Worm (Caenorhabditis elegans) whole organism, L4 larva: ENCODE data around the gene vha-11.

ENCODE experiments used
- T20F7.1 ChIP-seq: fragments of 200-800 bp; sonication (Bioruptor generic); optimal IDR thresholded peaks from 2 replicates; lab custom pipeline; 2018; ENCODE audit warnings: mild to moderate bottlenecking, missing genetic modification characterization, missing compliant biosample characterization
- T26A8.4 ChIP-seq: fragments of 200-800 bp; sonication (Bioruptor generic); IDR thresholded peaks from 2 replicates; pipeline ENCODE4 v1.3.6; 2022; ENCODE audit warnings: missing genetic modification characterization, missing compliant biosample characterization
- Y48G9A.11 ChIP-seq: fragments of 200-800 bp; sonication (Bioruptor generic); IDR thresholded peaks from 2 replicates; pipeline ENCODE4 v1.3.6; 2022; ENCODE audit warnings: missing genetic modification reagents, missing genetic modification characterization, missing compliant biosample characterization
- ZK337.2 ChIP-seq: fragments of 200-800 bp; sonication (Bioruptor generic); IDR thresholded peaks from 2 replicates; pipeline ENCODE4 v1.3.6; 2022; ENCODE audit warnings: missing genetic modification reagents, missing genetic modification characterization, missing compliant biosample characterization
- ZK546.5 ChIP-seq, 2 experiments: sonication (generic microtip); optimal IDR thresholded peaks; 2 replicates each; lab custom pipeline; 2017; ENCODE audit warnings: missing biosample characterization in 2 of 2, missing genetic modification characterization in 2 of 2
- aha-1 ChIP-seq: fragments of 150-350 bp; peaks from one replicate; lab custom pipeline; 2014; ENCODE audit warnings: missing biosample characterization, missing genetic modification characterization
- arid-1 ChIP-seq: fragments of 200-800 bp; sonication (Bioruptor generic); conservative IDR thresholded peaks from 2 replicates; pipeline ENCODE4 v1.3.6; 2022; ENCODE audit warnings: missing genetic modification reagents, missing genetic modification characterization, missing compliant biosample characterization
- ceh-20 ChIP-seq: fragments of 200-800 bp; sonication (Bioruptor generic); IDR thresholded peaks from 2 replicates; pipeline ENCODE4 v1.3.6; 2022; ENCODE audit warnings: missing genetic modification reagents, missing genetic modification characterization, missing compliant biosample characterization
- ceh-28 ChIP-seq: fragments of 150-350 bp; optimal IDR thresholded peaks from 2 replicates; lab custom pipeline; 2014; ENCODE audit warnings: missing biosample characterization, missing genetic modification reagents, missing genetic modification characterization
- ceh-44 ChIP-seq: fragments of 200-800 bp; sonication (Bioruptor generic); IDR thresholded peaks from 2 replicates; pipeline ENCODE4 v1.3.6; 2022; ENCODE audit warnings: missing genetic modification reagents, missing genetic modification characterization, missing compliant biosample characterization
- daf-12 ChIP-seq: fragments of 150-350 bp; optimal IDR thresholded peaks from 2 replicates; lab custom pipeline; 2014; ENCODE audit warnings: missing biosample characterization, missing genetic modification reagents, missing genetic modification characterization
- dmd-6 ChIP-seq: fragments of 200-800 bp; sonication (Bioruptor generic); IDR thresholded peaks from 2 replicates; pipeline ENCODE4 v1.3.6; 2022; ENCODE audit warnings: missing genetic modification reagents, missing genetic modification characterization, missing compliant biosample characterization
- dmd-9 ChIP-seq: fragments of 200-800 bp; sonication (Bioruptor generic); IDR thresholded peaks from 2 replicates; pipeline ENCODE4 v1.3.6; 2022; ENCODE audit warnings: missing genetic modification reagents, missing genetic modification characterization, missing compliant biosample characterization
- dpl-1 ChIP-seq: fragments of 150-350 bp; optimal IDR thresholded peaks from 2 replicates; lab custom pipeline; 2014; ENCODE audit warnings: missing biosample characterization, missing genetic modification reagents, missing genetic modification characterization
- dve-1 ChIP-seq: sonication (generic microtip); optimal IDR thresholded peaks from 2 replicates; lab custom pipeline; 2017; ENCODE audit warnings: antibody characterized with exemption, mild to moderate bottlenecking, missing genetic modification characterization, missing compliant biosample characterization; ENCODE audit not compliant: insufficient read depth
- fos-1 ChIP-seq: fragments of 150-350 bp; optimal IDR thresholded peaks from 2 replicates; lab custom pipeline; 2014; ENCODE audit warnings: missing biosample characterization, missing genetic modification characterization
- gei-8 ChIP-seq: fragments of 200-800 bp; sonication (Bioruptor generic); optimal IDR thresholded peaks from 2 replicates; lab custom pipeline; 2018; ENCODE audit warnings: mild to moderate bottlenecking, missing genetic modification characterization, missing compliant biosample characterization
- hlh-11 ChIP-seq: fragments of 200-800 bp; sonication (Bioruptor generic); optimal IDR thresholded peaks from 2 replicates; lab custom pipeline; 2018; ENCODE audit warnings: mild to moderate bottlenecking, missing genetic modification characterization, missing compliant biosample characterization
- hlh-30 ChIP-seq: sonication (generic microtip); optimal IDR thresholded peaks from 2 replicates; lab custom pipeline; 2017; ENCODE audit warnings: antibody characterized with exemption, mild to moderate bottlenecking, missing genetic modification characterization, missing compliant biosample characterization; ENCODE audit not compliant: insufficient read depth
- hmg-1.1 ChIP-seq: fragments of 200-800 bp; sonication (Bioruptor generic); IDR thresholded peaks from 2 replicates; pipeline ENCODE4 v1.3.6; 2022; ENCODE audit warnings: missing genetic modification reagents, missing genetic modification characterization, missing compliant biosample characterization
- lin-1 ChIP-seq: fragments of 200-800 bp; sonication (Bioruptor generic); IDR thresholded peaks from 2 replicates; pipeline ENCODE4 v1.3.6; 2022; ENCODE audit warnings: missing genetic modification reagents, missing genetic modification characterization, missing compliant biosample characterization
- lin-13 ChIP-seq: fragments of 150-350 bp; optimal IDR thresholded peaks from 2 replicates; lab custom pipeline; 2014; ENCODE audit warnings: missing biosample characterization, missing genetic modification reagents, missing genetic modification characterization
- lin-15B ChIP-seq: fragments of 150-350 bp; sonication (generic microtip); optimal IDR thresholded peaks from 3 replicates; lab custom pipeline; 2014; ENCODE audit warnings: missing biosample characterization, missing genetic modification characterization
- lin-39 ChIP-seq: fragments of 150-350 bp; optimal IDR thresholded peaks from 2 replicates; lab custom pipeline; 2014; ENCODE audit warnings: missing biosample characterization, missing genetic modification reagents, missing genetic modification characterization
- lsy-2 ChIP-seq, 2 experiments: fragments of 150-350 bp in 1 of 2; sonication (generic microtip) in 1 of 2; optimal IDR thresholded peaks; 2 replicates each; lab custom pipeline; 2014 to 2017; ENCODE audit warnings: missing biosample characterization in 2 of 2, missing genetic modification characterization in 2 of 2
- madf-5 ChIP-seq, 2 experiments: fragments of 200-800 bp; sonication (Bioruptor generic); IDR thresholded peaks; 2 replicates each; pipeline ENCODE4 v1.3.6; 2022; ENCODE audit warnings: missing compliant biosample characterization in 2 of 2, missing genetic modification characterization in 2 of 2
- mdl-1 ChIP-seq, 2 experiments: fragments of 150-350 bp in 1 of 2; sonication (generic microtip) in 1 of 2; optimal IDR thresholded peaks; 2 replicates each; lab custom pipeline; 2014 to 2017; ENCODE audit warnings: missing biosample characterization in 2 of 2, missing genetic modification characterization in 2 of 2
- mdt-29 ChIP-seq: fragments of 200-800 bp; sonication (Bioruptor generic); IDR thresholded peaks from 2 replicates; pipeline ENCODE4 v1.3.6; 2022; ENCODE audit warnings: missing genetic modification reagents, missing genetic modification characterization, missing compliant biosample characterization
- mep-1 ChIP-seq: fragments of 150-350 bp; sonication (generic microtip); optimal IDR thresholded peaks from 3 replicates; lab custom pipeline; 2014; ENCODE audit warnings: missing biosample characterization, missing genetic modification characterization
- mes-2 ChIP-seq: sonication (generic microtip); optimal IDR thresholded peaks from 2 replicates; lab custom pipeline; 2016; ENCODE audit warnings: missing genotype, mild to moderate bottlenecking, missing genetic modification characterization, missing compliant biosample characterization; ENCODE audit not compliant: poor library complexity, severe bottlenecking
- mxl-2 ChIP-seq: fragments of 200-800 bp; sonication (Bioruptor generic); conservative IDR thresholded peaks from 2 replicates; pipeline ENCODE4 v1.3.6; 2022; ENCODE audit warnings: missing genetic modification reagents, missing genetic modification characterization, missing compliant biosample characterization
- mxl-3 ChIP-seq: fragments of 200-800 bp; sonication (Bioruptor generic); optimal IDR thresholded peaks from 2 replicates; lab custom pipeline; 2018; ENCODE audit warnings: mild to moderate bottlenecking, missing genetic modification characterization, missing compliant biosample characterization
- nhr-10 ChIP-seq: fragments of 150-350 bp; optimal IDR thresholded peaks from 2 replicates; lab custom pipeline; 2014; ENCODE audit warnings: missing biosample characterization, missing genetic modification characterization
- nhr-102 ChIP-seq: sonication (generic microtip); optimal IDR thresholded peaks from 2 replicates; lab custom pipeline; 2016; ENCODE audit warnings: mild to moderate bottlenecking, missing genetic modification characterization, moderate library complexity, missing compliant biosample characterization
- nhr-11 ChIP-seq: fragments of 150-350 bp; optimal IDR thresholded peaks from 2 replicates; lab custom pipeline; 2014; ENCODE audit warnings: missing biosample characterization, missing genetic modification characterization
- nhr-25 ChIP-seq: sonication (generic microtip); optimal IDR thresholded peaks from 2 replicates; lab custom pipeline; 2017; ENCODE audit warnings: missing genetic modification characterization, mild to moderate bottlenecking, missing compliant biosample characterization, antibody characterized with exemption, moderate library complexity, borderline replicate concordance; ENCODE audit not compliant: insufficient read depth
- nhr-28 ChIP-seq: fragments of 150-350 bp; optimal IDR thresholded peaks from 2 replicates; lab custom pipeline; 2014; ENCODE audit warnings: missing biosample characterization, missing genetic modification characterization
- nhr-42 ChIP-seq: fragments of 200-800 bp; sonication (Bioruptor generic); IDR thresholded peaks from 2 replicates; pipeline ENCODE4 v1.3.6; 2022; ENCODE audit warnings: missing genetic modification characterization, missing compliant biosample characterization
- nhr-48 ChIP-seq: sonication (generic microtip); optimal IDR thresholded peaks from 2 replicates; lab custom pipeline; 2016; ENCODE audit warnings: mild to moderate bottlenecking, missing genetic modification characterization, missing compliant biosample characterization
- nhr-6 ChIP-seq: fragments of 150-350 bp; optimal IDR thresholded peaks from 2 replicates; lab custom pipeline; 2014; ENCODE audit warnings: missing biosample characterization, missing genetic modification characterization
- php-3 ChIP-seq: fragments of 200-800 bp; sonication (Bioruptor generic); IDR thresholded peaks from 2 replicates; pipeline ENCODE4 v1.3.6; 2022; ENCODE audit warnings: missing genetic modification reagents, missing genetic modification characterization, missing compliant biosample characterization
- skn-1 ChIP-seq: fragments of 150-350 bp; optimal IDR thresholded peaks from 2 replicates; lab custom pipeline; 2014; ENCODE audit warnings: missing biosample characterization, missing genetic modification characterization
- tag-97 ChIP-seq: fragments of 200-800 bp; sonication (Bioruptor generic); IDR thresholded peaks from 2 replicates; pipeline ENCODE4 v1.3.6; 2022; ENCODE audit warnings: missing genetic modification characterization, missing compliant biosample characterization
- tra-1 ChIP-seq: fragments of 200-800 bp; sonication (Bioruptor generic); IDR thresholded peaks from 2 replicates; pipeline ENCODE4 v1.3.6; 2022; ENCODE audit warnings: missing genetic modification reagents, missing genetic modification characterization, missing compliant biosample characterization
- unc-130 ChIP-seq: sonication (generic microtip); optimal IDR thresholded peaks from 2 replicates; lab custom pipeline; 2016; ENCODE audit warnings: missing genetic modification reagents, missing genetic modification characterization, missing compliant biosample characterization
- unc-62 ChIP-seq, 3 experiments: fragments of 150-350 bp in 1 of 3; sonication (generic microtip); optimal IDR thresholded peaks in 2 of 3; peaks in 1 of 3; 1 replicate in 1 of 3; 2 replicates in 2 of 3; lab custom pipeline; 2014 to 2017; ENCODE audit warnings: missing biosample characterization in 3 of 3, missing genetic modification characterization in 3 of 3, missing genetic modification reagents in 3 of 3, missing genotype in 1 of 3
- vab-7 ChIP-seq: fragments of 200-800 bp; sonication (Bioruptor generic); IDR thresholded peaks from 2 replicates; pipeline ENCODE4 v1.3.6; 2022; ENCODE audit warnings: missing genetic modification reagents, missing genetic modification characterization, missing compliant biosample characterization
- zag-1 ChIP-seq: fragments of 150-350 bp; optimal IDR thresholded peaks from 2 replicates; lab custom pipeline; 2014; ENCODE audit warnings: missing biosample characterization, missing genetic modification characterization
- zip-2 ChIP-seq: fragments of 150-350 bp; optimal IDR thresholded peaks from 2 replicates; lab custom pipeline; 2014; ENCODE audit warnings: missing biosample characterization, missing genetic modification characterization
- ztf-7 ChIP-seq: fragments of 150-350 bp; optimal IDR thresholded peaks from 2 replicates; lab custom pipeline; 2014; ENCODE audit warnings: missing biosample characterization, missing genetic modification characterization

The vha-11 gene

ce11 chrIV:2281353-2281976 lies 32.9 kb downstream of the vha-11 start:
- TF ChIP-seq nhr-48 = no peak
- TF ChIP-seq zag-1 (tag; lab: Kevin White, UChicago) = no peak
- TF ChIP-seq lin-15B = no peak
- no peak for TF ChIP-seq gei-8 (GFP tag; lab: Kevin White, UChicago)
- TF ChIP-seq ceh-28 (tag; lab: Kevin White, UChicago) = no peak
- peak; percentile 46 for TF ChIP-seq dpl-1 (GFP tag; lab: Kevin White, UChicago)
- no peak for TF ChIP-seq fos-1 (tag; lab: Kevin White, UChicago)
- no peak for TF ChIP-seq nhr-25 (tag; lab: Kevin White, UChicago)
- peak; percentile 14 for TF ChIP-seq ztf-7 (tag; lab: Kevin White, UChicago)
- no peak for TF ChIP-seq skn-1 (tag; lab: Kevin White, UChicago)
- no peak for TF ChIP-seq daf-12 (tag; lab: Kevin White, UChicago)
- peak in 1 of 2 experiments; percentile 40 for TF ChIP-seq lsy-2 (tag; optimal IDR thresholded peaks at IDR 0.05; lab: Kevin White, UChicago)
- no peak for TF ChIP-seq madf-5 (GFP tag; IDR thresholded peaks at IDR 0.05; lab: Robert Waterston, UW)
- peak; percentile 68 for TF ChIP-seq nhr-10 (tag; lab: Kevin White, UChicago)
- TF ChIP-seq lin-39 (tag; lab: Kevin White, UChicago) = no peak
- TF ChIP-seq T26A8.4 = no peak
- TF ChIP-seq lin-13 = peak; percentile 50
- TF ChIP-seq ZK337.2 (GFP tag; lab: Robert Waterston, UW) = no peak
- no peak for TF ChIP-seq ceh-20 (GFP tag; lab: Robert Waterston, UW)
- no peak for TF ChIP-seq arid-1 (GFP tag; lab: Robert Waterston, UW)
- peak; percentile 50 for TF ChIP-seq dmd-6
- TF ChIP-seq nhr-28 = peak; percentile 78
- peak in 1 of 2 experiments; percentile 45 for TF ChIP-seq unc-62 (GFP tag; optimal IDR thresholded peaks at IDR 0.05 in 1 of 2; lab: Kevin White, UChicago)
- no peak for TF ChIP-seq unc-62 (tag; optimal IDR thresholded peaks at IDR 0.05; lab: Kevin White, UChicago)
- TF ChIP-seq nhr-11 (tag; lab: Kevin White, UChicago) = no peak
- no peak for TF ChIP-seq nhr-42 (GFP tag; lab: Robert Waterston, UW)
- peak; percentile 81 for TF ChIP-seq dve-1
- no peak for TF ChIP-seq Y48G9A.11 (GFP tag; lab: Robert Waterston, UW)
- TF ChIP-seq lin-1 (GFP tag; lab: Robert Waterston, UW) = peak; percentile 59; the same call in 1 of the 2 replicates
- peak; percentile 99 for TF ChIP-seq aha-1
- TF ChIP-seq unc-130 (GFP tag; lab: Kevin White, UChicago) = no peak
- TF ChIP-seq mdt-29 = no peak
- TF ChIP-seq hmg-1.1 (GFP tag; lab: Robert Waterston, UW) = peak; percentile 23; the same call in 1 of the 2 replicates
- no peak for TF ChIP-seq tra-1 (GFP tag; lab: Robert Waterston, UW)
- peak in 1 of 2 experiments; percentile 29 for TF ChIP-seq mdl-1 (tag; optimal IDR thresholded peaks at IDR 0.05; lab: Kevin White, UChicago)
- no peak for TF ChIP-seq ceh-44 (GFP tag; lab: Robert Waterston, UW)
- TF ChIP-seq T20F7.1 = peak; percentile 45
- TF ChIP-seq mep-1 (tag; lab: Kevin White, UChicago) = peak; percentile 70
- no peak for TF ChIP-seq mxl-2 (GFP tag; lab: Robert Waterston, UW)
- peak; percentile 84 for TF ChIP-seq hlh-11 (tag; lab: Kevin White, UChicago)
- no peak for TF ChIP-seq nhr-6 (tag; lab: Kevin White, UChicago)
- TF ChIP-seq vab-7 = no peak
- TF ChIP-seq hlh-30 (tag; lab: Kevin White, UChicago) = peak; percentile 87
- TF ChIP-seq mes-2 = peak; percentile 2
- no peak for TF ChIP-seq ZK546.5 (tag; optimal IDR thresholded peaks at IDR 0.05; lab: Kevin White, UChicago)
- no peak for TF ChIP-seq nhr-102 (tag; lab: Kevin White, UChicago)
- 0 out of 2 replicates have a peak, but pooled peaks have one; percentile 44 for TF ChIP-seq php-3
- no peak for TF ChIP-seq dmd-9
- TF ChIP-seq zip-2 (tag; lab: Kevin White, UChicago) = peak; percentile 13
- TF ChIP-seq mxl-3 (GFP tag; lab: Kevin White, UChicago) = peak; percentile 66
- TF ChIP-seq tag-97 (GFP tag; lab: Robert Waterston, UW) = no peak
